Fruit fly (Drosophila melanogaster): ENCODE measurements around the gene CG14374.

DNA sequence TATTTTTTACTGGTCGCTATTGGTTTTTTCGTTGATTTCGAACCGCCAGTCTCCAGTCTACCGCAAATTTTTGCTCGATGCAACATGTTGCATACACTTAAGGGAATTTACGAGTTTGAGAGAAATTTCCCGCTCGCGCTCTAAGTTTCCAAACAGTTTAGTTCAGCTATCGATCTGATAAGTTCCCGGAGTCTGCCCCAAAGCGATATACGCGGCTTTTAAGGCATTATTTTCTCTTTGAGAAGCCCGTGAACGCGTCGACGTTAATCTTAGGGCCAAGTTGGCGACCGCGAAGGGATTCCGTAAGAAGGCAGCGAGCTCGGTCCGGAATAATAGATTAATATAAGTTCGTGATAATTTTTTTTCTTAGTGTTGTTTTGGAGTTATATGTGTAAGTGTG lies 22.0 kb downstream of the CG14374 start:
- no peak for TF ChIP-seq lola (GFP tag; optimal IDR thresholded peaks at IDR 0.05)
- TF ChIP-seq sage (GFP tag; optimal IDR thresholded peaks at IDR 0.05): no peak
- TF ChIP-seq h (GFP tag; optimal IDR thresholded peaks at IDR 0.05): no peak
- no peak for TF ChIP-seq psq (GFP tag; optimal IDR thresholded peaks at IDR 0.05)
- no peak for TF ChIP-seq Hr78 (GFP tag; optimal IDR thresholded peaks at IDR 0.05)
- no peak for TF ChIP-seq Hr83 (GFP tag; optimal IDR thresholded peaks at IDR 0.05; ENCODE audit: poor library complexity, severe bottlenecking)
- TF ChIP-seq OdsH (GFP tag; optimal IDR thresholded peaks at IDR 0.05): no peak
- no peak for TF ChIP-seq ey (GFP tag; optimal IDR thresholded peaks at IDR 0.05)

Measured in whole organism, wandering third instar larva.